In genomic region chr3R:21188540-21189276, dm6 we compare ENCODE assay signal across 5 fruit fly cellular contexts.
TF ChIP-seq lines count a peak whose summit lies in the region.

No protein-coding gene starts in this region.

- TF ChIP-seq CTCF in whole organism, embryonic (GFP tag; optimal IDR thresholded peaks at IDR 0.05; lab: Kevin White, UChicago) = no peak

TF ChIP-seq in whole organism, adult, 20 proteins besides CTCF, POLR2A, EP300 and RAD21 (continues in another document):
- TF ChIP-seq Clk (GFP tag; optimal IDR thresholded peaks at IDR 0.05; lab: Kevin White, UChicago) = no peak
- no peak for TF ChIP-seq cnc (optimal IDR thresholded peaks at IDR 0.05; lab: Kevin White, UChicago)
- TF ChIP-seq cic (GFP tag; optimal IDR thresholded peaks at IDR 0.05; lab: Kevin White, UChicago) = peak; percentile 94
- TF ChIP-seq bab1 (GFP tag; optimal IDR thresholded peaks at IDR 0.05; lab: Kevin White, UChicago) = peak; percentile 64
- peak; percentile 68 for TF ChIP-seq CG33017 (tag; optimal IDR thresholded peaks at IDR 0.05; lab: Kevin White, UChicago)
- TF ChIP-seq CG1620 (GFP tag; optimal IDR thresholded peaks at IDR 0.05; lab: Kevin White, UChicago) = peak; percentile 42
- peak; percentile 31 for TF ChIP-seq CG14711 (tag; optimal IDR thresholded peaks at IDR 0.05; lab: Kevin White, UChicago)
- peak; percentile 58 for TF ChIP-seq CG7101 (tag; optimal IDR thresholded peaks at IDR 0.05; lab: Kevin White, UChicago)
- peak; percentile 22 for TF ChIP-seq CG7045 (GFP tag; optimal IDR thresholded peaks at IDR 0.05; lab: Kevin White, UChicago)
- TF ChIP-seq CG5204 (GFP tag; optimal IDR thresholded peaks at IDR 0.05; lab: Kevin White, UChicago) = no peak
- peak; percentile 91 for TF ChIP-seq tj (GFP tag; optimal IDR thresholded peaks at IDR 0.05; lab: Kevin White, UChicago)
- TF ChIP-seq kay (GFP tag; lab: Kevin White, UChicago; ENCODE audit: borderline replicate concordance) = peak; percentile 92
- peak; percentile 72 for TF ChIP-seq pad (GFP tag; optimal IDR thresholded peaks at IDR 0.05; lab: Kevin White, UChicago)
- TF ChIP-seq ovo (GFP tag; optimal IDR thresholded peaks at IDR 0.05; lab: Kevin White, UChicago) = peak; percentile 82
- peak; percentile 85 for TF ChIP-seq CG12768 (GFP tag; optimal IDR thresholded peaks at IDR 0.05; lab: Kevin White, UChicago)
- TF ChIP-seq toe (GFP tag; optimal IDR thresholded peaks at IDR 0.05; lab: Kevin White, UChicago) = no peak
- TF ChIP-seq CG11617 (GFP tag; optimal IDR thresholded peaks at IDR 0.05; lab: Kevin White, UChicago) = peak; percentile 52
- TF ChIP-seq Crg-1 (GFP tag; optimal IDR thresholded peaks at IDR 0.05; lab: Kevin White, UChicago) = no peak

TF ChIP-seq in whole organism, embryonic, 481 proteins besides CTCF, POLR2A, EP300 and RAD21 (continues in another document):
- TF ChIP-seq HLH3B (GFP tag; IDR thresholded peaks at IDR 0.05; lab: Robert Waterston, UW) = no peak
- TF ChIP-seq CG11560 (tag; IDR thresholded peaks at IDR 0.05; lab: Robert Waterston, UW) = no peak
- no peak for TF ChIP-seq H2.0 (GFP tag; IDR thresholded peaks at IDR 0.05; lab: Robert Waterston, UW)
- TF ChIP-seq gcm (GFP tag; optimal IDR thresholded peaks at IDR 0.05; lab: Kevin White, UChicago) = peak; percentile 53
- TF ChIP-seq GATAe (GFP tag; conservative IDR thresholded peaks at IDR 0.05; lab: Robert Waterston, UW) = no peak; the same call in 1 of the 2 replicates
- peak; percentile 41 for TF ChIP-seq ERR (GFP tag; optimal IDR thresholded peaks at IDR 0.05; lab: Kevin White, UChicago)
- no peak; the same call in 1 of the 2 replicates for TF ChIP-seq CG32532 (GFP tag; IDR thresholded peaks at IDR 0.05; lab: Robert Waterston, UW)
- peak; percentile 73 for TF ChIP-seq Vsx1 (GFP tag; optimal IDR thresholded peaks at IDR 0.05; lab: Kevin White, UChicago)
- peak; percentile 84 for TF ChIP-seq sqz (GFP tag; optimal IDR thresholded peaks at IDR 0.05; lab: Kevin White, UChicago)
- TF ChIP-seq unpg (GFP tag; optimal IDR thresholded peaks at IDR 0.05; lab: Kevin White, UChicago) = peak; percentile 21
- no peak for TF ChIP-seq CG9609 (GFP tag; optimal IDR thresholded peaks at IDR 0.05; lab: Kevin White, UChicago)
- no peak for TF ChIP-seq CG8281 (tag; optimal IDR thresholded peaks at IDR 0.05; lab: Kevin White, UChicago)
- no peak for TF ChIP-seq CG15011 (GFP tag; optimal IDR thresholded peaks at IDR 0.05; lab: Kevin White, UChicago)
- no peak for TF ChIP-seq Oaz (GFP tag; IDR thresholded peaks at IDR 0.05; lab: Robert Waterston, UW)
- peak; percentile 67; the same call in 2 of the 3 replicates for TF ChIP-seq so (GFP tag; IDR thresholded peaks at IDR 0.05; lab: Robert Waterston, UW)
- peak; percentile 80 for TF ChIP-seq ci (GFP tag; IDR thresholded peaks at IDR 0.05; lab: Robert Waterston, UW)
- TF ChIP-seq CG14965 (GFP tag; optimal IDR thresholded peaks at IDR 0.05; lab: Kevin White, UChicago; ENCODE audit: borderline replicate concordance) = no peak
- no peak for TF ChIP-seq trh (GFP tag; optimal IDR thresholded peaks at IDR 0.05; lab: Kevin White, UChicago)
- no peak for TF ChIP-seq CG14441 (GFP tag; IDR thresholded peaks at IDR 0.05; lab: Robert Waterston, UW)

TF ChIP-seq in whole organism, prepupa, 60 proteins besides CTCF, POLR2A, EP300 and RAD21 (continues in another document):
- TF ChIP-seq fd59A (GFP tag; optimal IDR thresholded peaks at IDR 0.05; lab: Kevin White, UChicago) (no peak), salr (GFP tag; optimal IDR thresholded peaks at IDR 0.05; lab: Kevin White, UChicago) (no peak), acj6 (GFP tag; optimal IDR thresholded peaks at IDR 0.05; lab: Kevin White, UChicago) (no peak), CG15336 (GFP tag; IDR thresholded peaks at IDR 0.05; lab: Robert Waterston, UW) (0 out of 2 replicates have a peak, but pooled peaks have one; percentile 28), CG6276 (GFP tag; optimal IDR thresholded peaks at IDR 0.05; lab: Kevin White, UChicago) (peak; percentile 46), CG4318 (GFP tag; optimal IDR thresholded peaks at IDR 0.05; lab: Kevin White, UChicago) (no peak), CG6854 (GFP tag; optimal IDR thresholded peaks at IDR 0.05; lab: Kevin White, UChicago) (no peak), CG8119 (GFP tag; IDR thresholded peaks at IDR 0.05; lab: Robert Waterston, UW) (no peak), CG8632 (GFP tag; optimal IDR thresholded peaks at IDR 0.05; lab: Kevin White, UChicago) (no peak), achi (GFP tag; optimal IDR thresholded peaks at IDR 0.05; lab: Kevin White, UChicago) (no peak), net (GFP tag; optimal IDR thresholded peaks at IDR 0.05; lab: Kevin White, UChicago) (peak; percentile 13), vri (GFP tag; optimal IDR thresholded peaks at IDR 0.05; lab: Kevin White, UChicago) (peak; percentile 85), CG11294 (GFP tag; IDR thresholded peaks at IDR 0.05; lab: Robert Waterston, UW) (no peak; the same call in 1 of the 2 replicates), fkh (GFP tag; optimal IDR thresholded peaks at IDR 0.05; lab: Kevin White, UChicago) (peak; percentile 64), CG9139 (GFP tag; optimal IDR thresholded peaks at IDR 0.05; lab: Kevin White, UChicago) (peak; percentile 53), Hr38 (GFP tag; optimal IDR thresholded peaks at IDR 0.05; lab: Kevin White, UChicago) (no peak), Smox (GFP tag; optimal IDR thresholded peaks at IDR 0.05; lab: Kevin White, UChicago) (no peak), CG10631 (GFP tag; optimal IDR thresholded peaks at IDR 0.05; lab: Kevin White, UChicago) (no peak), esn (GFP tag; optimal IDR thresholded peaks at IDR 0.05; lab: Kevin White, UChicago) (peak; percentile 13), Sox15 (GFP tag; optimal IDR thresholded peaks at IDR 0.05; lab: Kevin White, UChicago) (no peak)

TF ChIP-seq in whole organism, pupa, 21 proteins besides CTCF, POLR2A, EP300 and RAD21:
- TF ChIP-seq CG12605 (GFP tag; IDR thresholded peaks at IDR 0.05; lab: Robert Waterston, UW) (0 out of 2 replicates have a peak, but pooled peaks have one; percentile 23), Pif1B (GFP tag; optimal IDR thresholded peaks at IDR 0.05; lab: Kevin White, UChicago) (peak; percentile 44), CG13204 (GFP tag; optimal IDR thresholded peaks at IDR 0.05; lab: Kevin White, UChicago) (peak; percentile 100), Ets98B (GFP tag; IDR thresholded peaks at IDR 0.05; lab: Robert Waterston, UW) (peak; percentile 39; the same call in 1 of the 2 replicates), EcR (GFP tag; optimal IDR thresholded peaks at IDR 0.05; lab: Kevin White, UChicago) (peak; percentile 64), CG4496 (GFP tag; IDR thresholded peaks at IDR 0.05; lab: Robert Waterston, UW) (peak; percentile 44; the same call in 1 of the 3 replicates), D1 (tag; optimal IDR thresholded peaks at IDR 0.05; lab: Kevin White, UChicago) (peak; percentile 33), CG14655 (GFP tag; optimal IDR thresholded peaks at IDR 0.05; lab: Kevin White, UChicago) (no peak), CG32121 (GFP tag; IDR thresholded peaks at IDR 0.05; lab: Robert Waterston, UW) (peak; percentile 69; the same call in 1 of the 2 replicates), rn (GFP tag; IDR thresholded peaks at IDR 0.05; lab: Robert Waterston, UW) (no peak), Pif1A (GFP tag; optimal IDR thresholded peaks at IDR 0.05; lab: Kevin White, UChicago) (peak; percentile 8), CG8301 (tag; optimal IDR thresholded peaks at IDR 0.05; lab: Kevin White, UChicago) (no peak)

TF ChIP-seq in whole organism, wandering third instar larva, 38 proteins besides CTCF, POLR2A, EP300 and RAD21 (continues in another document):
- no peak for TF ChIP-seq Myc (optimal IDR thresholded peaks at IDR 0.05; lab: Kevin White, UChicago)
- peak; percentile 44 for TF ChIP-seq fru (GFP tag; optimal IDR thresholded peaks at IDR 0.05; lab: Kevin White, UChicago)
- peak; percentile 88 for TF ChIP-seq Hr83 (GFP tag; optimal IDR thresholded peaks at IDR 0.05; lab: Kevin White, UChicago; ENCODE audit: poor library complexity, severe bottlenecking)
- peak; percentile 57 for TF ChIP-seq N (GFP tag; optimal IDR thresholded peaks at IDR 0.05; lab: Kevin White, UChicago)
- TF ChIP-seq sv (GFP tag; optimal IDR thresholded peaks at IDR 0.05; lab: Kevin White, UChicago) = no peak
- TF ChIP-seq Hr78 (GFP tag; optimal IDR thresholded peaks at IDR 0.05; lab: Kevin White, UChicago) = peak; percentile 7
- TF ChIP-seq OdsH (GFP tag; optimal IDR thresholded peaks at IDR 0.05; lab: Kevin White, UChicago) = peak; percentile 24
- peak; percentile 62 for TF ChIP-seq Sp1 (GFP tag; optimal IDR thresholded peaks at IDR 0.05; lab: Kevin White, UChicago)
- TF ChIP-seq GATAd (GFP tag; optimal IDR thresholded peaks at IDR 0.05; lab: Kevin White, UChicago) = no peak
- TF ChIP-seq Hnf4 (GFP tag; optimal IDR thresholded peaks at IDR 0.05; lab: Kevin White, UChicago) = peak; percentile 46
- TF ChIP-seq dl (GFP tag; optimal IDR thresholded peaks at IDR 0.05; lab: Kevin White, UChicago; ENCODE audit: insufficient read depth in 1 of 2, partially characterized antibody in 2 of 2) = peak in 1 of 2 experiments; percentile 48
- TF ChIP-seq br (GFP tag; optimal IDR thresholded peaks at IDR 0.05; lab: Kevin White, UChicago) = peak; percentile 62
- TF ChIP-seq Dfd (GFP tag; optimal IDR thresholded peaks at IDR 0.05; lab: Kevin White, UChicago) = no peak
- TF ChIP-seq tai (GFP tag; optimal IDR thresholded peaks at IDR 0.05; lab: Kevin White, UChicago) = no peak
- TF ChIP-seq usp (GFP tag; optimal IDR thresholded peaks at IDR 0.05; lab: Kevin White, UChicago) = no peak
- peak; percentile 55 for TF ChIP-seq h (GFP tag; optimal IDR thresholded peaks at IDR 0.05; lab: Kevin White, UChicago)
- TF ChIP-seq Vsx2 (GFP tag; optimal IDR thresholded peaks at IDR 0.05; lab: Kevin White, UChicago; ENCODE audit: partially characterized antibody) = peak; percentile 61
- TF ChIP-seq sage (GFP tag; optimal IDR thresholded peaks at IDR 0.05; lab: Kevin White, UChicago) = peak; percentile 10
- TF ChIP-seq foxo (GFP tag; optimal IDR thresholded peaks at IDR 0.05; lab: Kevin White, UChicago) = peak in 1 of 2 experiments; percentile 18
- TF ChIP-seq HLH106 (tag; optimal IDR thresholded peaks at IDR 0.05; lab: Kevin White, UChicago) = peak; percentile 1
- peak; percentile 8 for TF ChIP-seq Jra (GFP tag; optimal IDR thresholded peaks at IDR 0.05; lab: Kevin White, UChicago)
- no peak for TF ChIP-seq pan (optimal IDR thresholded peaks at IDR 0.05; lab: Kevin White, UChicago)
- TF ChIP-seq Rel (GFP tag; optimal IDR thresholded peaks at IDR 0.05; lab: Kevin White, UChicago) = no peak
- TF ChIP-seq Rel (tag; optimal IDR thresholded peaks at IDR 0.05; lab: Kevin White, UChicago) = peak; percentile 52
- no peak for TF ChIP-seq brk (GFP tag; optimal IDR thresholded peaks at IDR 0.05; lab: Kevin White, UChicago)
- TF ChIP-seq jim (GFP tag; optimal IDR thresholded peaks at IDR 0.05; lab: Kevin White, UChicago) = peak; percentile 65
- TF ChIP-seq psq (GFP tag; optimal IDR thresholded peaks at IDR 0.05; lab: Kevin White, UChicago) = peak; percentile 58
- peak; percentile 79 for TF ChIP-seq CrebA (GFP tag; optimal IDR thresholded peaks at IDR 0.05; lab: Kevin White, UChicago; ENCODE audit: borderline replicate concordance)
- peak; percentile 40 for TF ChIP-seq Dif (GFP tag; optimal IDR thresholded peaks at IDR 0.05; lab: Kevin White, UChicago; ENCODE audit: partially characterized antibody)
